Worm (Caenorhabditis elegans) whole organism, L4 larva: Measurements from ENCODE around the gene jnk-1.

Experiments
- D1046.2 ChIP-seq: fragments of 200-800 bp; sonication (Bioruptor generic); IDR thresholded peaks from 2 replicates; pipeline ENCODE4 v1.3.6; 2022; ENCODE audit warnings: missing genetic modification characterization, missing compliant biosample characterization
- F44E2.7 ChIP-seq: fragments of 200-800 bp; sonication (Bioruptor generic); IDR thresholded peaks from 2 replicates; pipeline ENCODE4 v2.1.2; 2022; ENCODE audit warnings: missing genetic modification characterization, missing compliant biosample characterization
- F49E8.2 ChIP-seq: sonication (generic microtip); optimal IDR thresholded peaks from 2 replicates; lab custom pipeline; 2016; ENCODE audit warnings: missing compliant biosample characterization, mild to moderate bottlenecking, missing genetic modification characterization, borderline replicate concordance
- R02D3.7 ChIP-seq: fragments of 150-350 bp; sonication (generic microtip); optimal IDR thresholded peaks from 3 replicates; lab custom pipeline; 2014; ENCODE audit warnings: missing biosample characterization, missing genetic modification characterization
- T20F7.1 ChIP-seq: fragments of 200-800 bp; sonication (Bioruptor generic); optimal IDR thresholded peaks from 2 replicates; lab custom pipeline; 2018; ENCODE audit warnings: mild to moderate bottlenecking, missing genetic modification characterization, missing compliant biosample characterization
- Y5F2A.4 ChIP-seq: fragments of 200-800 bp; sonication (Bioruptor generic); optimal IDR thresholded peaks from 2 replicates; lab custom pipeline; 2018; ENCODE audit warnings: mild to moderate bottlenecking, missing genetic modification characterization, missing compliant biosample characterization
- Y75B8A.6 ChIP-seq: fragments of 200-800 bp; sonication (Bioruptor generic); IDR thresholded peaks from 2 replicates; pipeline ENCODE4 v1.3.6; 2022; ENCODE audit warnings: missing genetic modification reagents, missing genetic modification characterization, missing compliant biosample characterization
- ZK546.5 ChIP-seq, 2 experiments: sonication (generic microtip); optimal IDR thresholded peaks; 2 replicates each; lab custom pipeline; 2017; ENCODE audit warnings: missing biosample characterization in 2 of 2, missing genetic modification characterization in 2 of 2
- aha-1 ChIP-seq: fragments of 150-350 bp; peaks from one replicate; lab custom pipeline; 2014; ENCODE audit warnings: missing biosample characterization, missing genetic modification characterization
- aly-2 ChIP-seq: sonication (generic microtip); optimal IDR thresholded peaks from 2 replicates; lab custom pipeline; 2018; ENCODE audit warnings: missing biosample characterization, missing genetic modification characterization
- arid-1 ChIP-seq: fragments of 200-800 bp; sonication (Bioruptor generic); conservative IDR thresholded peaks from 2 replicates; pipeline ENCODE4 v1.3.6; 2022; ENCODE audit warnings: missing genetic modification reagents, missing genetic modification characterization, missing compliant biosample characterization
- ceh-20 ChIP-seq: fragments of 200-800 bp; sonication (Bioruptor generic); IDR thresholded peaks from 2 replicates; pipeline ENCODE4 v1.3.6; 2022; ENCODE audit warnings: missing genetic modification reagents, missing genetic modification characterization, missing compliant biosample characterization
- ceh-62 ChIP-seq: sonication (generic microtip); optimal IDR thresholded peaks from 2 replicates; lab custom pipeline; 2017; ENCODE audit warnings: missing biosample characterization, missing genetic modification characterization
- ceh-82 ChIP-seq: sonication (generic microtip); optimal IDR thresholded peaks from 2 replicates; lab custom pipeline; 2017; ENCODE audit warnings: missing biosample characterization, missing genetic modification characterization
- daf-12 ChIP-seq: fragments of 150-350 bp; optimal IDR thresholded peaks from 2 replicates; lab custom pipeline; 2014; ENCODE audit warnings: missing biosample characterization, missing genetic modification reagents, missing genetic modification characterization
- daf-19 ChIP-seq: fragments of 200-800 bp; sonication (Bioruptor generic); conservative IDR thresholded peaks from 2 replicates; pipeline ENCODE4 v1.3.6; 2022; ENCODE audit warnings: missing genetic modification characterization, missing compliant biosample characterization
- duxl-1 ChIP-seq: sonication (generic microtip); optimal IDR thresholded peaks from 2 replicates; lab custom pipeline; 2016; ENCODE audit warnings: mild to moderate bottlenecking, missing genetic modification characterization, moderate library complexity, missing compliant biosample characterization; ENCODE audit not compliant: poor library complexity
- egl-27 ChIP-seq: sonication (generic microtip); optimal IDR thresholded peaks from 3 replicates; lab custom pipeline; 2017; ENCODE audit warnings: missing biosample characterization, missing genetic modification reagents, missing genetic modification characterization
- egl-43 ChIP-seq: fragments of 200-800 bp; sonication (Bioruptor generic); IDR thresholded peaks from 2 replicates; pipeline ENCODE4 v1.3.6; 2022; ENCODE audit warnings: missing genetic modification reagents, missing genetic modification characterization, missing compliant biosample characterization
- fkh-10 ChIP-seq: fragments of 150-350 bp; optimal IDR thresholded peaks from 2 replicates; lab custom pipeline; 2014; ENCODE audit warnings: missing biosample characterization, missing genetic modification reagents, missing genetic modification characterization
- lin-15B ChIP-seq: fragments of 150-350 bp; sonication (generic microtip); optimal IDR thresholded peaks from 3 replicates; lab custom pipeline; 2014; ENCODE audit warnings: missing biosample characterization, missing genetic modification characterization
- lin-38 ChIP-seq: fragments of 200-800 bp; sonication (Bioruptor generic); IDR thresholded peaks from 2 replicates; pipeline ENCODE4 v1.3.6; 2022; ENCODE audit warnings: missing genetic modification reagents, missing genetic modification characterization, missing compliant biosample characterization
- mdt-29 ChIP-seq: fragments of 200-800 bp; sonication (Bioruptor generic); IDR thresholded peaks from 2 replicates; pipeline ENCODE4 v1.3.6; 2022; ENCODE audit warnings: missing genetic modification reagents, missing genetic modification characterization, missing compliant biosample characterization
- nhr-10 ChIP-seq: fragments of 150-350 bp; optimal IDR thresholded peaks from 2 replicates; lab custom pipeline; 2014; ENCODE audit warnings: missing biosample characterization, missing genetic modification characterization
- nhr-11 ChIP-seq: fragments of 150-350 bp; optimal IDR thresholded peaks from 2 replicates; lab custom pipeline; 2014; ENCODE audit warnings: missing biosample characterization, missing genetic modification characterization
- nhr-111 ChIP-seq: fragments of 200-800 bp; sonication (Bioruptor generic); optimal IDR thresholded peaks from 2 replicates; lab custom pipeline; 2018; ENCODE audit warnings: mild to moderate bottlenecking, missing genetic modification characterization, missing compliant biosample characterization
- nhr-237 ChIP-seq: sonication (generic microtip); optimal IDR thresholded peaks from 2 replicates; lab custom pipeline; 2017; ENCODE audit warnings: missing biosample characterization, missing genetic modification characterization
- pqm-1 ChIP-seq: sonication (generic microtip); optimal IDR thresholded peaks from 2 replicates; lab custom pipeline; 2017; ENCODE audit warnings: missing biosample characterization, missing genetic modification characterization
- saeg-2 ChIP-seq: fragments of 200-800 bp; sonication (Bioruptor generic); IDR thresholded peaks from 2 replicates; pipeline ENCODE4 v1.3.6; 2022; ENCODE audit warnings: missing genetic modification reagents, missing genetic modification characterization, missing compliant biosample characterization
- set-16 ChIP-seq: fragments of 200-800 bp; sonication (Bioruptor generic); IDR thresholded peaks from 2 replicates; pipeline ENCODE4 v1.3.6; 2022; ENCODE audit warnings: missing genetic modification reagents, missing genetic modification characterization, missing compliant biosample characterization
- snpc-1.2 ChIP-seq: fragments of 200-800 bp; sonication (Bioruptor generic); IDR thresholded peaks from 2 replicates; pipeline ENCODE4 v1.3.6; 2022; ENCODE audit warnings: missing genetic modification reagents, missing genetic modification characterization, missing compliant biosample characterization
- tag-97 ChIP-seq: fragments of 200-800 bp; sonication (Bioruptor generic); IDR thresholded peaks from 2 replicates; pipeline ENCODE4 v1.3.6; 2022; ENCODE audit warnings: missing genetic modification characterization, missing compliant biosample characterization
- unc-62 ChIP-seq, 3 experiments: fragments of 150-350 bp in 1 of 3; sonication (generic microtip); optimal IDR thresholded peaks in 2 of 3; peaks in 1 of 3; 1 replicate in 1 of 3; 2 replicates in 2 of 3; lab custom pipeline; 2014 to 2017; ENCODE audit warnings: missing biosample characterization in 3 of 3, missing genetic modification characterization in 3 of 3, missing genetic modification reagents in 3 of 3, missing genotype in 1 of 3
- zag-1 ChIP-seq: fragments of 150-350 bp; optimal IDR thresholded peaks from 2 replicates; lab custom pipeline; 2014; ENCODE audit warnings: missing biosample characterization, missing genetic modification characterization
- zip-11 ChIP-seq: fragments of 200-800 bp; sonication (Bioruptor generic); IDR thresholded peaks from 2 replicates; pipeline ENCODE4 v1.3.6; 2022; ENCODE audit warnings: missing genetic modification characterization, missing compliant biosample characterization
- ztf-11 ChIP-seq: fragments of 150-350 bp; optimal IDR thresholded peaks from 2 replicates; lab custom pipeline; 2014; ENCODE audit warnings: missing biosample characterization, missing genetic modification characterization

jnk-1 gene

DNA sequence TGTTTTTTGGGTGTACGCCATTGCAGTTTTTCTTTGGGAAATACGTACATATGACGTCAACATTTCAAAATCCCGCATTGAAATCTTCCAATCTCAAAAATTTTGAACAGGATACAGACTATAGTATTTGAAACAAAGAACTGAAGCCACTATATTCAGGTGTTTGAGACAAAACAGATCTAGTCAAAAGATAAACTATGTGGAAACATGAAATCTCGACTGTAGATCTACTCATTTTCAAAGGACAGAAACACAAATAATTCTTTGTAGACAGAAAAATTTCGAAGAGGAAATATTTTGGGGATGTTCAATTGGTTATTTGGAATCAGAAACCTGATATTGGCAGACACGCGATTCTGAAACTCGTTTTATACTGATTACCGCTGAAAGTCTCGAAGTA, 31.9 kb upstream of the jnk-1 start:
- TF ChIP-seq F44E2.7 (GFP tag; lab: Robert Waterston, UW) (no peak), unc-62 (GFP tag; optimal IDR thresholded peaks at IDR 0.05 in 1 of 2; lab: Kevin White, UChicago) (no peak), unc-62 (tag; optimal IDR thresholded peaks at IDR 0.05; lab: Kevin White, UChicago) (no peak), egl-43 (GFP tag; lab: Robert Waterston, UW) (no peak), saeg-2 (GFP tag; lab: Robert Waterston, UW) (no peak), snpc-1.2 (GFP tag; lab: Robert Waterston, UW) (no peak), ztf-11 (no peak), zip-11 (GFP tag; lab: Robert Waterston, UW) (no peak), nhr-10 (tag; lab: Kevin White, UChicago) (no peak), daf-12 (no peak), aly-2 (tag; lab: Kevin White, UChicago) (no peak), aha-1 (tag; lab: Kevin White, UChicago) (no peak), Y75B8A.6 (GFP tag; lab: Robert Waterston, UW) (no peak), nhr-111 (no peak), fkh-10 (no peak), duxl-1 (no peak), F49E8.2 (tag; lab: Kevin White, UChicago) (no peak), ceh-20 (GFP tag; lab: Robert Waterston, UW) (no peak)

ce11 chrIV:6928417-6928816, 29.0 kb upstream of the jnk-1 start, which contains the start of gene cest-6:
Gene cest-6, minus strand, starts transcription at chrIV:6928517.
- TF ChIP-seq pqm-1 (tag; lab: Kevin White, UChicago) (peak; percentile 2), duxl-1 (no peak)

- TF ChIP-seq lin-38 (GFP tag; lab: Robert Waterston, UW) (no peak), T20F7.1 (no peak), D1046.2 (GFP tag; lab: Robert Waterston, UW) (no peak), ceh-82 (tag; lab: Kevin White, UChicago) (no peak), zip-11 (GFP tag; lab: Robert Waterston, UW) (no peak), R02D3.7 (tag; lab: Kevin White, UChicago) (no peak), ceh-62 (tag; lab: Kevin White, UChicago) (no peak), ZK546.5 (tag; optimal IDR thresholded peaks at IDR 0.05; lab: Kevin White, UChicago) (no peak), mdt-29 (GFP tag; lab: Robert Waterston, UW) (no peak), Y5F2A.4 (no peak), zag-1 (tag; lab: Kevin White, UChicago) (no peak), nhr-10 (tag; lab: Kevin White, UChicago) (no peak), egl-27 (tag; lab: Kevin White, UChicago) (no peak)
These were observed 19.9 kb upstream of the jnk-1 start, which contains the start of gene npr-12 for ce11 chrIV:6937548-6937947. Gene npr-12, minus strand, starts transcription at chrIV:6937648.

DNA sequence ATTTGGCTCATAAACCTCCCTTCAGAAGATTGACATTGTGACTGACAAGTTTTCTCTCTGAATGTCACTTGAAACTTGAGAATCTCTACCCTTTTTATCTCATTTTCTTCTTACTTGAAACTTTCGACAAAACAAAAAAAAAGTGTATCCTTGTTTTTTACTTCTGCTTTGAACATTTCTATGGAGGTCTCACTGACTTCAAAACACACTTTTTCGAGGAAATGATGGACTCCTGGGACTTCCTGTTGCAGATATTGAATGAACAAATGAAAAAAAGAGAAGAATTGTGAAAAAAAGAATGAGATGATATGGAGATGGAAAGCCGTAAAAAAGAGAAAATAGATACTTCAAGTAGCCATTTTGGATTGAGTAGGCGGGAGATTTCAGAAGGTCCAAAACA, 16.3 kb upstream of the jnk-1 start:
- TF ChIP-seq aha-1 (tag; lab: Kevin White, UChicago) (peak; percentile 14), tag-97 (no peak), nhr-10 (tag; lab: Kevin White, UChicago) (no peak), daf-19 (GFP tag; lab: Robert Waterston, UW) (no peak), Y5F2A.4 (no peak), nhr-237 (tag; lab: Kevin White, UChicago) (no peak), lin-15B (no peak), fkh-10 (peak; percentile 59)
- TF ChIP-seq, all 104 proteins: peak for 2

ce11 chrIV:6946832-6947231, 10.6 kb upstream of the jnk-1 start:
- TF ChIP-seq aha-1 (tag; lab: Kevin White, UChicago) = peak; percentile 57
- no peak for TF ChIP-seq arid-1
- peak; percentile 32 for TF ChIP-seq nhr-11 (tag; lab: Kevin White, UChicago)
- TF ChIP-seq unc-62 (GFP tag; optimal IDR thresholded peaks at IDR 0.05 in 1 of 2; lab: Kevin White, UChicago) = peak in 1 of 2 experiments; percentile 73
- no peak for TF ChIP-seq unc-62 (tag; optimal IDR thresholded peaks at IDR 0.05; lab: Kevin White, UChicago)
- no peak for TF ChIP-seq set-16 (GFP tag; lab: Robert Waterston, UW)
